2 worm cellular contexts compared by ENCODE assay signal in the genomic region with DNA sequence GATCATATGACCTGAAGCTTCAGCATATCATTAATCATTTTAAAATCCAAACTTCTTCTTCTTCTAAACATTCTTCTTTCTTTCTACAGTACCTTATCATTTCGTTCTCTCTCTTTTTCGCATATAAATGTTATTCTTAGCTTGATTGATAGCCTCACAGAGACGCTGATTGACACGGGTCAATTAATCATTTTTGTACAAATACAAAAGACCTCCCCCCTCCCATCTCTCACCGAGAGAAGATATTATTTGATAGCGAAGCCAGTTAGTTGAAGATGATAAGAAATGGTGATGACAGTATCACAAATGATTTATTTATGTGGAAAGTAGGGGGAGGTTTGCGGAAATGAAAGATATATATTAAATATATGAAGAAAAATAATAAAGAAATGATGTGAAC.
TF ChIP-seq lines count a peak whose summit lies in the region.

No protein-coding gene starts in this region.

TF ChIP-seq in whole organism, L1 larva, 84 proteins besides CTCF, POLR2A, EP300 and RAD21 (continued from another document):
- TF ChIP-seq nhr-12 (tag; optimal IDR thresholded peaks at IDR 0.05; lab: Kevin White, UChicago) (no peak), lin-39 (tag; optimal IDR thresholded peaks at IDR 0.05; lab: Kevin White, UChicago) (no peak), zip-4 (GFP tag; optimal IDR thresholded peaks at IDR 0.05; lab: Kevin White, UChicago) (no peak), elt-3 (tag; optimal IDR thresholded peaks at IDR 0.05; lab: Kevin White, UChicago) (peak in 5 of 6 experiments; percentile 54 to 98 (median 70)), aha-1 (tag; optimal IDR thresholded peaks at IDR 0.05; lab: Kevin White, UChicago) (no peak), nhr-90 (tag; optimal IDR thresholded peaks at IDR 0.05; lab: Kevin White, UChicago; ENCODE audit: poor library complexity) (peak; percentile 60), fkh-8 (tag; optimal IDR thresholded peaks at IDR 0.05; lab: Kevin White, UChicago) (no peak), zag-1 (tag; optimal IDR thresholded peaks at IDR 0.05; lab: Kevin White, UChicago) (no peak), xbp-1 (tag; optimal IDR thresholded peaks at IDR 0.05; lab: Kevin White, UChicago) (no peak), lir-3 (tag; optimal IDR thresholded peaks at IDR 0.05; lab: Kevin White, UChicago; ENCODE audit: poor library complexity) (no peak), unc-130 (tag; optimal IDR thresholded peaks at IDR 0.05; lab: Kevin White, UChicago) (peak; percentile 49), ces-1 (GFP tag; optimal IDR thresholded peaks at IDR 0.05; lab: Kevin White, UChicago) (no peak), snu-23 (GFP tag; optimal IDR thresholded peaks at IDR 0.05; lab: Kevin White, UChicago) (no peak), dsc-1 (tag; optimal IDR thresholded peaks at IDR 0.05; lab: Kevin White, UChicago) (no peak), lin-14 (GFP tag; optimal IDR thresholded peaks at IDR 0.05; lab: Kevin White, UChicago) (no peak), grh-1 (GFP tag; IDR thresholded peaks at IDR 0.05; lab: Robert Waterston, UW) (0 out of 2 replicates have a peak, but pooled peaks have one; percentile 34), tbx-2 (tag; optimal IDR thresholded peaks at IDR 0.05; lab: Kevin White, UChicago) (peak; percentile 73), ceh-88 (GFP tag; IDR thresholded peaks at IDR 0.05; lab: Robert Waterston, UW) (no peak), pqm-1 (tag; optimal IDR thresholded peaks at IDR 0.05; lab: Kevin White, UChicago) (no peak), nhr-11 (tag; optimal IDR thresholded peaks at IDR 0.05; lab: Kevin White, UChicago) (no peak), nhr-76 (tag; optimal IDR thresholded peaks at IDR 0.05; lab: Kevin White, UChicago) (no peak), nhr-85 (tag; lab: Kevin White, UChicago) (peak; percentile 95), tlp-1 (tag; optimal IDR thresholded peaks at IDR 0.05; lab: Kevin White, UChicago) (no peak), ceh-8 (GFP tag; optimal IDR thresholded peaks at IDR 0.05; lab: Kevin White, UChicago) (no peak), mdl-1 (tag; optimal IDR thresholded peaks at IDR 0.05; lab: Kevin White, UChicago) (no peak), unc-98 (GFP tag; IDR thresholded peaks at IDR 0.05; lab: Robert Waterston, UW) (no peak), sptf-1 (tag; optimal IDR thresholded peaks at IDR 0.05; lab: Kevin White, UChicago) (no peak), ceh-90 (tag; optimal IDR thresholded peaks at IDR 0.05; lab: Kevin White, UChicago) (no peak), egl-27 (tag; optimal IDR thresholded peaks at IDR 0.05; lab: Kevin White, UChicago) (peak in 1 of 2 experiments; percentile 29), nhr-237 (tag; optimal IDR thresholded peaks at IDR 0.05; lab: Kevin White, UChicago) (no peak), unc-62 (GFP tag; optimal IDR thresholded peaks at IDR 0.05; lab: Kevin White, UChicago) (no peak), ceh-82 (tag; optimal IDR thresholded peaks at IDR 0.05; lab: Kevin White, UChicago) (no peak), irx-1 (tag; optimal IDR thresholded peaks at IDR 0.05; lab: Kevin White, UChicago) (peak; percentile 62), elt-2 (tag; optimal IDR thresholded peaks at IDR 0.05; lab: Kevin White, UChicago) (no peak), aly-2 (tag; optimal IDR thresholded peaks at IDR 0.05; lab: Kevin White, UChicago) (no peak), C34B4.2 (tag; optimal IDR thresholded peaks at IDR 0.05; lab: Kevin White, UChicago) (no peak), lsy-2 (tag; optimal IDR thresholded peaks at IDR 0.05; lab: Kevin White, UChicago) (peak; percentile 36 to 70), fkh-10 (GFP tag; optimal IDR thresholded peaks at IDR 0.05; lab: Kevin White, UChicago) (no peak), mep-1 (tag; optimal IDR thresholded peaks at IDR 0.05; lab: Kevin White, UChicago) (peak; percentile 26), ets-5 (GFP tag; IDR thresholded peaks at IDR 0.05; lab: Robert Waterston, UW) (no peak), ama-1 (optimal IDR thresholded peaks at IDR 0.05; lab: Kevin White, UChicago) (no peak), nhr-19 (GFP tag; conservative IDR thresholded peaks at IDR 0.05; lab: Robert Waterston, UW) (peak; percentile 30), efl-1 (optimal IDR thresholded peaks at IDR 0.05; lab: Kevin White, UChicago) (no peak), efl-1 (GFP tag; optimal IDR thresholded peaks at IDR 0.05 in 1 of 2; lab: Kevin White, UChicago) (no peak), mab-9 (GFP tag; IDR thresholded peaks at IDR 0.05; lab: Robert Waterston, UW) (no peak), sox-4 (tag; optimal IDR thresholded peaks at IDR 0.05; lab: Kevin White, UChicago) (no peak), hlh-17 (GFP tag; optimal IDR thresholded peaks at IDR 0.05; lab: Kevin White, UChicago; ENCODE audit: borderline replicate concordance) (no peak), efl-3 (GFP tag; optimal IDR thresholded peaks at IDR 0.05; lab: Kevin White, UChicago) (no peak), pag-3 (tag; optimal IDR thresholded peaks at IDR 0.05; lab: Kevin White, UChicago; ENCODE audit: borderline replicate concordance, insufficient read depth) (no peak)

TF ChIP-seq in whole organism, L2 larva, 48 proteins besides CTCF, POLR2A, EP300 and RAD21 (continued from another document):
- TF ChIP-seq blmp-1 (tag; optimal IDR thresholded peaks at IDR 0.05; lab: Kevin White, UChicago; ENCODE audit: insufficient read depth), result peak; percentile 34
- no peak for TF ChIP-seq lin-13 (GFP tag; optimal IDR thresholded peaks at IDR 0.05; lab: Kevin White, UChicago)
- TF ChIP-seq nhr-21 (tag; optimal IDR thresholded peaks at IDR 0.05; lab: Kevin White, UChicago), result peak; percentile 91
- peak; percentile 83 for TF ChIP-seq sma-3 (GFP tag; optimal IDR thresholded peaks at IDR 0.05; lab: Kevin White, UChicago)
- TF ChIP-seq nhr-129 (tag; optimal IDR thresholded peaks at IDR 0.05; lab: Kevin White, UChicago), result peak; percentile 13
- no peak for TF ChIP-seq dmd-4 (tag; optimal IDR thresholded peaks at IDR 0.05; lab: Kevin White, UChicago)
TF ChIP-seq in whole organism, L2 larva: peak in this region for 13.
